Worm (Caenorhabditis elegans) whole organism, L3 larva: ENCODE measurements around the gene ZK938.1.

ENCODE experiments used
- R02D3.7 ChIP-seq: fragments of 150-350 bp; optimal IDR thresholded peaks from 2 replicates; lab custom pipeline; 2014; ENCODE audit warnings: missing biosample characterization, missing genetic modification characterization
- aly-2 ChIP-seq: fragments of 150-350 bp; optimal IDR thresholded peaks from 2 replicates; lab custom pipeline; 2014; ENCODE audit warnings: missing biosample characterization, missing genetic modification characterization
- ceh-16 ChIP-seq: sonication (generic microtip); optimal IDR thresholded peaks from 2 replicates; lab custom pipeline; 2017; ENCODE audit warnings: missing biosample characterization, missing genetic modification characterization
- ceh-9 ChIP-seq: sonication (generic microtip); optimal IDR thresholded peaks from 2 replicates; lab custom pipeline; 2018; ENCODE audit warnings: missing biosample characterization, missing genetic modification characterization
- egl-27 ChIP-seq: sonication (generic microtip); optimal IDR thresholded peaks from 4 replicates; lab custom pipeline; 2017; ENCODE audit warnings: missing biosample characterization, missing genetic modification reagents, missing genetic modification characterization
- elt-2 ChIP-seq: sonication (generic microtip); optimal IDR thresholded peaks from 2 replicates; lab custom pipeline; 2016; ENCODE audit warnings: missing genetic modification reagents, mild to moderate bottlenecking, missing genetic modification characterization, missing compliant biosample characterization
- fkh-10 ChIP-seq: sonication (generic microtip); optimal IDR thresholded peaks from 2 replicates; lab custom pipeline; 2017; ENCODE audit warnings: missing biosample characterization, missing genetic modification reagents, missing genetic modification characterization
- fkh-2 ChIP-seq: fragments of 150-350 bp; optimal IDR thresholded peaks from 2 replicates; lab custom pipeline; 2014; ENCODE audit warnings: missing biosample characterization, missing genetic modification reagents, missing genetic modification characterization
- fos-1 ChIP-seq: fragments of 150-350 bp; optimal IDR thresholded peaks from 2 replicates; lab custom pipeline; 2014; ENCODE audit warnings: missing biosample characterization, missing genetic modification characterization
- lin-39 ChIP-seq: fragments of 150-350 bp; optimal IDR thresholded peaks from 2 replicates; lab custom pipeline; 2018; ENCODE audit warnings: missing biosample characterization, missing genetic modification reagents, missing genetic modification characterization
- mdl-1 ChIP-seq: fragments of 150-350 bp; optimal IDR thresholded peaks from 2 replicates; lab custom pipeline; 2014; ENCODE audit warnings: missing biosample characterization, missing genetic modification characterization
- mml-1 ChIP-seq: fragments of 150-350 bp; sonication (generic microtip); optimal IDR thresholded peaks from 3 replicates; lab custom pipeline; 2014; ENCODE audit warnings: missing biosample characterization, missing genetic modification characterization
- nfya-1 ChIP-seq: sonication (generic microtip); optimal IDR thresholded peaks from 2 replicates; lab custom pipeline; 2017; ENCODE audit warnings: missing genetic modification characterization, mild to moderate bottlenecking, missing compliant biosample characterization, antibody characterized with exemption, moderate library complexity; ENCODE audit not compliant: insufficient read depth
- nhr-11 ChIP-seq: fragments of 150-350 bp; optimal IDR thresholded peaks from 2 replicates; lab custom pipeline; 2014; ENCODE audit warnings: missing biosample characterization, missing genetic modification characterization
- nhr-23 ChIP-seq: fragments of 150-350 bp; optimal IDR thresholded peaks from 2 replicates; lab custom pipeline; 2014; ENCODE audit warnings: missing biosample characterization, missing genetic modification reagents, missing genetic modification characterization
- nhr-28 ChIP-seq: fragments of 150-350 bp; optimal IDR thresholded peaks from 2 replicates; lab custom pipeline; 2014; ENCODE audit warnings: missing biosample characterization, missing genetic modification characterization
- nhr-43 ChIP-seq: sonication (generic microtip); optimal IDR thresholded peaks from 2 replicates; lab custom pipeline; 2016; ENCODE audit warnings: mild to moderate bottlenecking, missing genetic modification characterization, missing compliant biosample characterization; ENCODE audit not compliant: poor library complexity, severe bottlenecking
- pha-4 ChIP-seq: fragments of 150-350 bp; optimal IDR thresholded peaks from 2 replicates; lab custom pipeline; 2014; ENCODE audit warnings: missing biosample characterization, missing genetic modification reagents, missing genetic modification characterization
- pqm-1 ChIP-seq: fragments of 150-350 bp; optimal IDR thresholded peaks from 2 replicates; lab custom pipeline; 2017; ENCODE audit warnings: missing biosample characterization, missing genetic modification characterization, inconsistent platforms
- tbx-2 ChIP-seq: sonication (generic microtip); optimal IDR thresholded peaks from 2 replicates; lab custom pipeline; 2016; ENCODE audit warnings: mild to moderate bottlenecking, missing genetic modification characterization, missing compliant biosample characterization
- unc-62 ChIP-seq: fragments of 150-350 bp; sonication (generic microtip); optimal IDR thresholded peaks from 4 replicates; lab custom pipeline; 2014; ENCODE audit warnings: missing biosample characterization, missing genetic modification reagents, missing genetic modification characterization
- ztf-11 ChIP-seq: fragments of 150-350 bp; optimal IDR thresholded peaks from 2 replicates; lab custom pipeline; 2014; ENCODE audit warnings: missing biosample characterization, missing genetic modification characterization

Gene ZK938.1

DNA sequence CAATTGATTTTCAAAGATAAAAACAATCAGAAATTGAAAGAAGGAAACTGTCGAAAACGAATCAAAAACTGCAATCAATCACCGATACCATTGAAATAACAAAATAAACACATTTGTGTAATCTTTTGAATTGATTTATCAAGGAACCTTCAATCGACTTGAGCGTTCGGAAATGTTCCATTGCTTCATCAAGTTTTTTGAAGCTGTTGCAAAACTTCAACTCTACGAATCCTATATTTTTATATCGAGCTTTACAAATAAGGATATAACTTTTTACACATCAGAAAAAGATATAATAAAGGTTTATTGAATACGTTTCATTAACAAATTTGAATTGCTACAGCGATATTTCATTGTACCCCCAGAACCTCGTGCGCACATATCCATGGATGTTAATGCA is 43.8 kb downstream of the ZK938.1 start, which contains the start of gene chil-8:
chil-8 (minus strand) TSS at position 101 of the 400 bp plus-strand sequence.
- TF ChIP-seq nhr-43 (tag; lab: Kevin White, UChicago) (no peak), fos-1 (tag; lab: Kevin White, UChicago) (no peak), lin-39 (tag; lab: Kevin White, UChicago) (no peak), ceh-9 (tag; lab: Kevin White, UChicago) (no peak), nhr-11 (tag; lab: Kevin White, UChicago) (no peak), mdl-1 (no peak), ztf-11 (no peak), pha-4 (tag; lab: Kevin White, UChicago) (no peak), pqm-1 (tag; lab: Kevin White, UChicago) (no peak)
- TF ChIP-seq, all 47 proteins: peak for 0

DNA sequence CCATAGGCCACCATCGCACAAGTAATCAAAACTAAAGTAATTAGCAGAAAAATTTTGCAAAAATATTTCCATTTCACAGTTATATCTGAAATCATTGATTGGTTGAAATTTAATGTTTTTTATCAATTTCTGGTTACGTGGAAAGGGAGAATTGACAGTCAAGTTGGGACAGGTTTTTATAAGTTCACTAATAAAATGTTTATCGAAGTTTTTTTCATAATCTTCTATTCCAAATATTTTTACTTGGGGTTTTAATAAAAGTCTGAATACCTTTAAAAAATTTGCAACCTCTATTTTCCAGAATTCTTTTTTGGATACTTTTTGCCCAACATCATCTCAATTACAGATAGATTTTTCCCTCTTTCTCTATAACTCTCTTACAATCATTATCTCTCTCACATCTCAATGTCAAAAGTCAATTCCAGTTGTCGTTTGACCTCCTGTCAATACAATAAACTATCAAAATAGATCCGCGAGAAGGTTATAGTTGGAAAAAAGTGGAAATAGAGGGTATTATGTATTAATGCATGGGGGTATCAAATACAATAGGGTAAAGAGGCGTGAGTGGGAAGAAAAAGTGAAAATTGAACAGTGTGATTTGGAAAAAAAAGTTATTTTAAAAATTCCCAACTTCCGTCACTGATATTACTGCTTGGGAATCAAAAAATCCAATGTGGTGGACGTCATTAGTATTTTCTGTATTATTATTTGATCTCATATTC is 45.5 kb downstream of the ZK938.1 start, which contains the start of the genes chil-2 and ctsa-3.2:
chil-2 (minus strand) TSS at position 101 of the 722 bp plus-strand sequence.
ctsa-3.2 (plus strand) TSS at position 672 of the 722 bp plus-strand sequence.
- no peak for TF ChIP-seq fkh-2 (tag; lab: Kevin White, UChicago)
- TF ChIP-seq egl-27 (tag; lab: Kevin White, UChicago) = no peak
- no peak for TF ChIP-seq nfya-1 (tag; lab: Kevin White, UChicago)
- TF ChIP-seq mml-1 = no peak
- no peak for TF ChIP-seq R02D3.7
- no peak for TF ChIP-seq aly-2 (tag; lab: Kevin White, UChicago)
- TF ChIP-seq elt-2 (tag; lab: Kevin White, UChicago) = no peak
- no peak for TF ChIP-seq fkh-10 (GFP tag; lab: Kevin White, UChicago)
- no peak for TF ChIP-seq ceh-16 (tag; lab: Kevin White, UChicago)
- TF ChIP-seq unc-62 = no peak
- TF ChIP-seq lin-39 (tag; lab: Kevin White, UChicago) = no peak
- TF ChIP-seq tbx-2 (tag; lab: Kevin White, UChicago) = no peak
- TF ChIP-seq nhr-28 (tag; lab: Kevin White, UChicago) = no peak
- TF ChIP-seq, all 47 proteins: peak for 0

ce11 chrII:9879815-9880214 is 50.6 kb downstream of the ZK938.1 start:
- peak; percentile 32 for TF ChIP-seq nhr-23 (tag; lab: Kevin White, UChicago)
- no peak for TF ChIP-seq mdl-1
